Worm (Caenorhabditis elegans) whole organism, L2 larva: Measurements from ENCODE around the gene pix-1.

Experiments used
- R02D3.7 ChIP-seq: fragments of 150-350 bp; optimal IDR thresholded peaks from 2 replicates; lab custom pipeline; 2014; ENCODE audit warnings: missing biosample characterization, missing genetic modification characterization
- ama-1 ChIP-seq: fragments of 150-350 bp; optimal IDR thresholded peaks from 2 replicates; lab custom pipeline; 2018; ENCODE audit warnings: inconsistent platforms
- blmp-1 ChIP-seq: sonication (generic microtip); optimal IDR thresholded peaks from 2 replicates; lab custom pipeline; 2017; ENCODE audit warnings: missing genetic modification characterization, mild to moderate bottlenecking, missing compliant biosample characterization, antibody characterized with exemption, moderate library complexity; ENCODE audit not compliant: insufficient read depth
- elt-1 ChIP-seq: fragments of 150-350 bp; optimal IDR thresholded peaks from 2 replicates; lab custom pipeline; 2014; ENCODE audit warnings: missing biosample characterization, missing genetic modification characterization
- elt-3 ChIP-seq: sonication (generic microtip); optimal IDR thresholded peaks from 2 replicates; lab custom pipeline; 2017; ENCODE audit warnings: missing biosample characterization, missing genetic modification characterization
- lin-13 ChIP-seq: fragments of 150-350 bp; optimal IDR thresholded peaks from 2 replicates; lab custom pipeline; 2014; ENCODE audit warnings: missing biosample characterization, missing genetic modification reagents, missing genetic modification characterization
- lin-39 ChIP-seq: fragments of 150-350 bp; optimal IDR thresholded peaks from 2 replicates; lab custom pipeline; 2014; ENCODE audit warnings: missing biosample characterization, missing genetic modification reagents, missing genetic modification characterization
- lsy-2 ChIP-seq, 2 experiments: fragments of 150-350 bp in 1 of 2; sonication (generic microtip) in 1 of 2; optimal IDR thresholded peaks; 2 replicates each; lab custom pipeline; 2014 to 2017; ENCODE audit warnings: missing biosample characterization in 2 of 2, missing genetic modification characterization in 2 of 2
- mdl-1 ChIP-seq, 2 experiments: fragments of 150-350 bp in 1 of 2; sonication (generic microtip) in 1 of 2; optimal IDR thresholded peaks; 2 replicates each; lab custom pipeline; 2017; ENCODE audit warnings: missing biosample characterization in 2 of 2, missing genetic modification characterization in 2 of 2
- nhr-21 ChIP-seq: fragments of 150-350 bp; optimal IDR thresholded peaks from 2 replicates; lab custom pipeline; 2014; ENCODE audit warnings: missing biosample characterization, missing genetic modification characterization
- nhr-237 ChIP-seq: fragments of 150-350 bp; optimal IDR thresholded peaks from 2 replicates; lab custom pipeline; 2014; ENCODE audit warnings: missing biosample characterization, missing genetic modification characterization

DNA sequence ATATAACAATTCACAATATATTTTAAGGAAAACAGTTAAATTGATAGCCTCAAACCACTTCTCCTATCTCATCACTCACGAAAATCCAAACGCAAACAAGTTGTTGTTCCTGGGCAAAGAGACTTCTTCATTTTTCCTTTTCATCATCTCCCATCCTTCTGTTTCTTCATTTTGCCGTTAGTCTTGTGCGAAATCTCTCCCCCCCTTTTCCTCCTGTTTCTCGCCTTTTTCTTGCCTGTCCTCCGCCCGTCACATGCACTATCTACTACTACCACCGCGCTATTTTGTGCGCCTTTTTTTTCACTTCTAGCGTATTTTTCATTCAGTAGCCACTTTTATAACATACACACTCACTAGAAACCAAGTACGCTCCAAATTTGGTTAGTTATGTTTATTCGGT, 27.4 kb downstream of the pix-1 start:
- TF ChIP-seq lsy-2 (tag; optimal IDR thresholded peaks at IDR 0.05; lab: Kevin White, UChicago) (peak in 1 of 2 experiments; percentile 51), mdl-1 (tag; optimal IDR thresholded peaks at IDR 0.05; lab: Kevin White, UChicago) (peak; percentile 36 to 38), lin-39 (tag; lab: Kevin White, UChicago) (no peak), nhr-237 (tag; lab: Kevin White, UChicago) (no peak), R02D3.7 (no peak), lin-13 (no peak), blmp-1 (tag; lab: Kevin White, UChicago) (no peak), elt-1 (tag; lab: Kevin White, UChicago) (no peak), nhr-21 (tag; lab: Kevin White, UChicago) (no peak), elt-3 (tag; lab: Kevin White, UChicago) (no peak), ama-1 (peak; percentile 25)
